Fruit fly (Drosophila melanogaster) whole organism, embryonic: ENCODE results near the gene CG11596.

Experiments used
- Asciz ChIP-seq: fragments of 200-800 bp; sonication (Bioruptor generic); optimal IDR thresholded peaks from 2 replicates; lab custom pipeline; 2017; ENCODE audit warnings: missing biosample characterization, mild to moderate bottlenecking, missing genetic modification characterization, missing genetic modification reagents
- Bdp1 ChIP-seq: fragments of 200-800 bp; sonication (Bioruptor generic); optimal IDR thresholded peaks from 3 replicates; lab custom pipeline; 2016; ENCODE audit warnings: missing biosample characterization, missing genetic modification characterization
- Bgb ChIP-seq: fragments of 200-800 bp; sonication (Bioruptor generic); IDR thresholded peaks from 2 replicates; pipeline ENCODE4 v1.3.6; 2022; ENCODE audit warnings: missing biosample characterization, missing genetic modification characterization; ENCODE audit not compliant: partially characterized antibody
- CG10565 ChIP-seq: fragments of 200-800 bp; sonication (Bioruptor generic); optimal IDR thresholded peaks from 3 replicates; lab custom pipeline; 2016; ENCODE audit warnings: missing biosample characterization, mild to moderate bottlenecking, missing genetic modification characterization
- CG11696 ChIP-seq: fragments of 200-800 bp; sonication (Bioruptor generic); IDR thresholded peaks from 2 replicates; pipeline ENCODE4 v1.3.6; 2022; ENCODE audit warnings: missing biosample characterization, missing genetic modification characterization
- CG12071 ChIP-seq: fragments of 200-800 bp; sonication (Bioruptor generic); optimal IDR thresholded peaks from 3 replicates; lab custom pipeline; 2018; ENCODE audit warnings: missing biosample characterization, mild to moderate bottlenecking, missing genetic modification characterization
- CG12236 ChIP-seq: fragments of 200-800 bp; sonication (Bioruptor generic); optimal IDR thresholded peaks from 2 replicates; lab custom pipeline; 2016; ENCODE audit warnings: missing biosample characterization, missing genetic modification characterization
- CG12744 ChIP-seq: fragments of 200-800 bp; sonication (Bioruptor generic); optimal IDR thresholded peaks from 2 replicates; lab custom pipeline; 2016; ENCODE audit warnings: missing biosample characterization, missing genetic modification characterization
- CG13296 ChIP-seq: fragments of 200-800 bp; sonication (Bioruptor generic); optimal IDR thresholded peaks from 3 replicates; lab custom pipeline; 2018; ENCODE audit warnings: missing biosample characterization, mild to moderate bottlenecking, missing genetic modification characterization
- CG14710 ChIP-seq: fragments of 200-800 bp; sonication (Bioruptor generic); optimal IDR thresholded peaks from 3 replicates; lab custom pipeline; 2019; ENCODE audit warnings: missing biosample characterization, mild to moderate bottlenecking, missing genetic modification characterization, moderate library complexity
- CG1602 ChIP-seq: fragments of 200-800 bp; sonication (Bioruptor generic); optimal IDR thresholded peaks from 3 replicates; lab custom pipeline; 2016; ENCODE audit warnings: missing biosample characterization, missing genetic modification characterization
- CG17359 ChIP-seq: fragments of 200-800 bp; sonication (Bioruptor generic); optimal IDR thresholded peaks from 3 replicates; lab custom pipeline; 2018; ENCODE audit warnings: missing biosample characterization, mild to moderate bottlenecking, missing genetic modification characterization, moderate library complexity
- CG17385 ChIP-seq: fragments of 200-800 bp; sonication (Bioruptor generic); optimal IDR thresholded peaks from 3 replicates; lab custom pipeline; 2018; ENCODE audit warnings: missing biosample characterization, mild to moderate bottlenecking, missing genetic modification characterization
- CG18262 ChIP-seq: fragments of 200-800 bp; optimal IDR thresholded peaks from 3 replicates; lab custom pipeline; 2019; ENCODE audit warnings: missing biosample characterization, mild to moderate bottlenecking, missing genetic modification characterization, moderate library complexity
- CG18764 ChIP-seq: fragments of 200-800 bp; sonication (Bioruptor generic); optimal IDR thresholded peaks from 3 replicates; lab custom pipeline; 2016; ENCODE audit warnings: missing biosample characterization, missing genetic modification characterization
- CG32532 ChIP-seq: fragments of 200-800 bp; sonication (Bioruptor generic); IDR thresholded peaks from 2 replicates; pipeline ENCODE4 v1.3.6; 2022; ENCODE audit warnings: missing biosample characterization, missing genetic modification characterization
- CG42726 ChIP-seq: fragments of 200-800 bp; sonication (Bioruptor generic); IDR thresholded peaks from 2 replicates; pipeline ENCODE4 v1.3.6; 2022; ENCODE audit warnings: missing biosample characterization, missing genetic modification characterization; ENCODE audit not compliant: partially characterized antibody
- CG4820 ChIP-seq: fragments of 200-800 bp; sonication (Bioruptor generic); optimal IDR thresholded peaks from 3 replicates; lab custom pipeline; 2016; ENCODE audit warnings: missing biosample characterization, missing genetic modification characterization
- CG6765 ChIP-seq: fragments of 200-800 bp; sonication (Bioruptor generic); optimal IDR thresholded peaks from 3 replicates; lab custom pipeline; 2017; ENCODE audit warnings: missing biosample characterization, mild to moderate bottlenecking, missing genetic modification characterization
- CG7556 ChIP-seq: fragments of 200-800 bp; sonication (Bioruptor generic); optimal IDR thresholded peaks from 2 replicates; lab custom pipeline; 2017; ENCODE audit warnings: missing biosample characterization, mild to moderate bottlenecking, missing genetic modification characterization
- CG7745 ChIP-seq: fragments of 200-800 bp; sonication (Bioruptor generic); optimal IDR thresholded peaks from 2 replicates; lab custom pipeline; 2018; ENCODE audit warnings: missing biosample characterization, mild to moderate bottlenecking, missing genetic modification characterization, moderate library complexity
- CG8478 ChIP-seq: fragments of >200 bp; optimal IDR thresholded peaks from 2 replicates; lab custom pipeline; 2018
- CG9609 ChIP-seq: fragments of 200-800 bp; sonication (Bioruptor generic); optimal IDR thresholded peaks from 3 replicates; lab custom pipeline; 2016; ENCODE audit warnings: missing biosample characterization, missing genetic modification characterization
- Dp ChIP-seq: fragments of 200-800 bp; sonication (Bioruptor generic); optimal IDR thresholded peaks from 2 replicates; lab custom pipeline; 2018; ENCODE audit warnings: missing biosample characterization, mild to moderate bottlenecking, missing genetic modification characterization, moderate library complexity
- E2f1 ChIP-seq: fragments of 200-800 bp; sonication (Bioruptor generic); IDR thresholded peaks from 2 replicates; pipeline ENCODE4 v1.3.6; 2022; ENCODE audit warnings: missing biosample characterization, missing genetic modification characterization
- E2f2 ChIP-seq: fragments of 200-800 bp; sonication (Bioruptor generic); IDR thresholded peaks from 2 replicates; pipeline ENCODE4 v1.3.6; 2022; ENCODE audit warnings: missing biosample characterization, missing genetic modification characterization
- HmgD ChIP-seq: fragments of 200-800 bp; sonication (Bioruptor generic); optimal IDR thresholded peaks from 3 replicates; lab custom pipeline; 2016; ENCODE audit warnings: missing biosample characterization, missing genetic modification characterization
- MTF-1 ChIP-seq: fragments of 200-800 bp; sonication (Bioruptor generic); optimal IDR thresholded peaks from 2 replicates; lab custom pipeline; 2018; ENCODE audit warnings: missing biosample characterization, mild to moderate bottlenecking, missing genetic modification characterization, borderline replicate concordance
- NfI ChIP-seq: fragments of 200-800 bp; sonication (Bioruptor generic); optimal IDR thresholded peaks from 3 replicates; lab custom pipeline; 2018; ENCODE audit warnings: missing biosample characterization, mild to moderate bottlenecking, missing genetic modification characterization, moderate library complexity
- Opbp ChIP-seq: fragments of 200-800 bp; sonication (Bioruptor generic); IDR thresholded peaks from 3 replicates; pipeline ENCODE4 v1.3.6; 2022; ENCODE audit warnings: missing biosample characterization, missing genetic modification characterization; ENCODE audit not compliant: partially characterized antibody
- Pdp1 ChIP-seq, 2 experiments: fragments of 200-800 bp; sonication (Bioruptor generic); optimal IDR thresholded peaks; 3 replicates each; lab custom pipeline; 2016; ENCODE audit warnings: missing biosample characterization in 2 of 2, missing genetic modification characterization in 2 of 2, mild to moderate bottlenecking in 1 of 2, moderate library complexity in 1 of 2
- Rfx ChIP-seq: fragments of 200-800 bp; sonication (Bioruptor generic); IDR thresholded peaks from 2 replicates; pipeline ENCODE4 v1.3.6; 2022; ENCODE audit warnings: missing biosample characterization, missing genetic modification characterization
- Scr ChIP-seq: fragments of 200-800 bp; sonication (Bioruptor generic); IDR thresholded peaks from 2 replicates; pipeline ENCODE4 v1.3.6; 2022; ENCODE audit warnings: missing biosample characterization, missing genetic modification characterization; ENCODE audit not compliant: partially characterized antibody
- bowl ChIP-seq: fragments of 200-800 bp; sonication (Bioruptor generic); IDR thresholded peaks from 2 replicates; pipeline ENCODE4 v1.3.6; 2022; ENCODE audit warnings: missing biosample characterization, missing genetic modification characterization
- cad ChIP-seq: fragments of >200 bp; optimal IDR thresholded peaks from 2 replicates; lab custom pipeline; 2017; ENCODE audit warnings: missing biosample characterization, missing genetic modification characterization
- crol ChIP-seq: fragments of 200-800 bp; sonication (Bioruptor generic); IDR thresholded peaks from 2 replicates; pipeline ENCODE4 v1.3.6; 2022; ENCODE audit warnings: missing biosample characterization, missing genetic modification characterization
- crp ChIP-seq, 2 experiments: fragments of 200-800 bp; sonication (Bioruptor generic); optimal IDR thresholded peaks; 2 replicates in 1 of 2; 3 replicates in 1 of 2; lab custom pipeline; 2017; ENCODE audit warnings: missing biosample characterization in 2 of 2, missing genetic modification characterization in 2 of 2, mild to moderate bottlenecking in 1 of 2, moderate library complexity in 1 of 2
- fd96Cb ChIP-seq: fragments of 200-800 bp; sonication (Bioruptor generic); optimal IDR thresholded peaks from 2 replicates; lab custom pipeline; 2018; ENCODE audit warnings: missing biosample characterization, mild to moderate bottlenecking, missing genetic modification characterization, moderate library complexity
- mam ChIP-seq: fragments of 200-800 bp; sonication (Bioruptor generic); optimal IDR thresholded peaks from 3 replicates; lab custom pipeline; 2016; ENCODE audit warnings: missing biosample characterization, missing genetic modification characterization
- nerfin-2 ChIP-seq: fragments of 200-800 bp; sonication (Bioruptor generic); IDR thresholded peaks from 2 replicates; pipeline ENCODE4 v1.3.6; 2022; ENCODE audit warnings: missing biosample characterization, missing genetic modification characterization; ENCODE audit not compliant: partially characterized antibody
- pb ChIP-seq: fragments of 200-800 bp; sonication (Bioruptor generic); optimal IDR thresholded peaks from 3 replicates; lab custom pipeline; 2016; ENCODE audit warnings: missing biosample characterization, missing genetic modification characterization
- psq ChIP-seq: fragments of 200-800 bp; sonication (Bioruptor generic); optimal IDR thresholded peaks from 2 replicates; lab custom pipeline; 2017; ENCODE audit warnings: missing biosample characterization, missing genetic modification characterization
- pzg ChIP-seq: fragments of 200-800 bp; sonication (Bioruptor generic); optimal IDR thresholded peaks from 3 replicates; lab custom pipeline; 2018; ENCODE audit warnings: missing biosample characterization, mild to moderate bottlenecking, missing genetic modification characterization, moderate library complexity
- row ChIP-seq: fragments of 200-800 bp; sonication (Bioruptor generic); IDR thresholded peaks from 3 replicates; pipeline ENCODE4 v1.3.6; 2022; ENCODE audit warnings: missing biosample characterization, missing genetic modification characterization
- schlank ChIP-seq: fragments of 200-800 bp; sonication (Bioruptor generic); optimal IDR thresholded peaks from 2 replicates; lab custom pipeline; 2018; ENCODE audit warnings: missing biosample characterization, mild to moderate bottlenecking, missing genetic modification characterization
- slbo ChIP-seq: fragments of 200-800 bp; sonication (Bioruptor generic); IDR thresholded peaks from 2 replicates; pipeline ENCODE4 v1.3.6; 2022; ENCODE audit warnings: missing biosample characterization, missing genetic modification characterization
- sqz ChIP-seq: fragments of 200-800 bp; sonication (Bioruptor generic); optimal IDR thresholded peaks from 3 replicates; lab custom pipeline; 2018; ENCODE audit warnings: missing biosample characterization, mild to moderate bottlenecking, missing genetic modification characterization
- tin ChIP-seq: fragments of 200-800 bp; sonication (Bioruptor generic); optimal IDR thresholded peaks from 3 replicates; lab custom pipeline; 2016; ENCODE audit warnings: missing biosample characterization, missing genetic modification characterization
- tup ChIP-seq: fragments of 200-800 bp; sonication (Bioruptor generic); optimal IDR thresholded peaks from 2 replicates; lab custom pipeline; 2016; ENCODE audit warnings: missing biosample characterization, mild to moderate bottlenecking, missing genetic modification characterization, moderate library complexity
- zen ChIP-seq: fragments of 200-800 bp; sonication (Bioruptor generic); optimal IDR thresholded peaks from 3 replicates; lab custom pipeline; 2018; ENCODE audit warnings: missing biosample characterization, mild to moderate bottlenecking, missing genetic modification characterization, moderate library complexity

CG11596 gene

DNA sequence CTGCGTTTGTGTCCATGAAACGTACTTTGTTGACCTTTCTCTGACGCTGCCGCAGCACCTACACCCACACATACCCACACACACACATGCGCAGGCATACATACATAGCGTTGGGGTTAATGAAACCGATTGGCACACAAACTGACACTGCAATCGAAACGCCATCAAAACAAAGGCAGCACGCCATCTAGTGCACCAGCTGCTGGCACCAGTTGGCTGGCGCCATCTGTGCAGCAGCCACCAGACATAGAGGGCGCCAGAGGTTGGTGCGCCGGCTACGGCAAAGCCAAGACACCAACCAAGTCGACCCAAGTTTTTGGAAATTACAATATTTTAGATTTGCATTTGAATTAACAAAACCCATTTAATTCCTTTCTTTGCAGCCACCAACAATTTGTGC, 25.4 kb downstream of the CG11596 start (continued):
- TF ChIP-seq Bgb = peak; percentile 70
- TF ChIP-seq zen = peak; percentile 38
- TF ChIP-seq CG17359 (tag; lab: Kevin White, UChicago) = peak; percentile 54
- peak; percentile 37 for TF ChIP-seq fd96Cb
- peak; percentile 4 for TF ChIP-seq Dp
- peak; percentile 2 for TF ChIP-seq CG7556 (GFP tag; lab: Kevin White, UChicago)
- TF ChIP-seq CG11696 (GFP tag; lab: Robert Waterston, UW) = no peak
- TF ChIP-seq CG14710 = peak; percentile 52
- TF ChIP-seq pzg (GFP tag; lab: Kevin White, UChicago) = peak; percentile 37
- peak; percentile 37; the same call in 2 of the 3 replicates for TF ChIP-seq row
- TF ChIP-seq tin (GFP tag; lab: Kevin White, UChicago) = peak; percentile 86
- peak; percentile 43 for TF ChIP-seq MTF-1
- no peak for TF ChIP-seq CG17385
- no peak for TF ChIP-seq cad (GFP tag; lab: Kevin White, UChicago)
- TF ChIP-seq CG4820 (GFP tag; lab: Kevin White, UChicago) = peak; percentile 63
- TF ChIP-seq crp (GFP tag; optimal IDR thresholded peaks at IDR 0.05; lab: Kevin White, UChicago) = peak in 1 of 2 experiments; percentile 15
- no peak for TF ChIP-seq CG7745 (tag; lab: Kevin White, UChicago)
- TF ChIP-seq HmgD (GFP tag; lab: Kevin White, UChicago) = peak; percentile 90
- peak; percentile 57 for TF ChIP-seq crol (GFP tag; lab: Robert Waterston, UW)
- peak; percentile 73 to 74 for TF ChIP-seq Pdp1 (GFP tag; optimal IDR thresholded peaks at IDR 0.05; lab: Kevin White, UChicago)
- no peak for TF ChIP-seq CG12071
- TF ChIP-seq CG18764 (GFP tag; lab: Kevin White, UChicago) = peak; percentile 53
- peak; percentile 94 for TF ChIP-seq slbo (GFP tag; lab: Robert Waterston, UW)
- peak; percentile 74; the same call in 2 of the 3 replicates for TF ChIP-seq Opbp (GFP tag; lab: Robert Waterston, UW)
- no peak for TF ChIP-seq nerfin-2 (GFP tag; lab: Robert Waterston, UW)
- peak; percentile 15 for TF ChIP-seq CG12744 (GFP tag; lab: Kevin White, UChicago)
- peak; percentile 84; the same call in 1 of the 2 replicates for TF ChIP-seq CG42726 (GFP tag; lab: Robert Waterston, UW)
- peak; percentile 49 for TF ChIP-seq NfI (GFP tag; lab: Kevin White, UChicago)
- TF ChIP-seq E2f1 (GFP tag; lab: Robert Waterston, UW) = peak; percentile 48
- no peak for TF ChIP-seq CG13296 (GFP tag; lab: Kevin White, UChicago)
- no peak for TF ChIP-seq bowl
- peak; percentile 41 for TF ChIP-seq pb (GFP tag; lab: Kevin White, UChicago)
- no peak for TF ChIP-seq schlank (tag; lab: Kevin White, UChicago)
- no peak for TF ChIP-seq sqz (GFP tag; lab: Kevin White, UChicago)
- TF ChIP-seq CG1602 (GFP tag; lab: Kevin White, UChicago) = peak; percentile 50
- TF ChIP-seq CG10565 = no peak
- TF ChIP-seq Asciz = no peak
- peak; percentile 18; the same call in 1 of the 2 replicates for TF ChIP-seq Scr (GFP tag; lab: Robert Waterston, UW)
- TF ChIP-seq psq (GFP tag; lab: Kevin White, UChicago) = peak; percentile 31
- TF ChIP-seq mam (GFP tag; lab: Kevin White, UChicago) = peak; percentile 84
- no peak for TF ChIP-seq CG12236 (GFP tag; lab: Kevin White, UChicago)
- 0 out of 2 replicates have a peak, but pooled peaks have one; percentile 12 for TF ChIP-seq E2f2 (GFP tag; lab: Robert Waterston, UW)
- TF ChIP-seq CG6765 = no peak
- peak; percentile 93 for TF ChIP-seq CG8478 (lab: Kevin White, UChicago)
- TF ChIP-seq Rfx (GFP tag; lab: Robert Waterston, UW) = peak; percentile 93
- TF ChIP-seq CG9609 (GFP tag; lab: Kevin White, UChicago) = peak; percentile 78
- TF ChIP-seq tup (GFP tag; lab: Kevin White, UChicago) = no peak
- peak; percentile 90 for TF ChIP-seq CG32532 (GFP tag; lab: Robert Waterston, UW)
- no peak for TF ChIP-seq CG18262 (tag; lab: Kevin White, UChicago)
- TF ChIP-seq Bdp1 (GFP tag; lab: Kevin White, UChicago) = peak; percentile 52
